Fruit fly (Drosophila melanogaster): ENCODE data around the gene CG3505.

The CG3505 gene

dm6 chr3R:14659354-14659804, 2.1 kb downstream of the CG3505 start, which contains the start of gene Hexim:
Hexim (plus strand) TSS chr3R:14659438.
- no peak for TF ChIP-seq pan (optimal IDR thresholded peaks at IDR 0.05)
- TF ChIP-seq usp (GFP tag; optimal IDR thresholded peaks at IDR 0.05) = no peak
- TF ChIP-seq EcR (GFP tag; optimal IDR thresholded peaks at IDR 0.05) = no peak
- no peak for TF ChIP-seq Dll (optimal IDR thresholded peaks at IDR 0.05)
- no peak for TF ChIP-seq CG8478 (optimal IDR thresholded peaks at IDR 0.05)
- TF ChIP-seq psq (optimal IDR thresholded peaks at IDR 0.05) = no peak

- no peak for TF ChIP-seq Dll (optimal IDR thresholded peaks at IDR 0.05)
- no peak for TF ChIP-seq CG8478 (optimal IDR thresholded peaks at IDR 0.05)
- TF ChIP-seq usp (GFP tag; optimal IDR thresholded peaks at IDR 0.05) = no peak
- TF ChIP-seq psq (optimal IDR thresholded peaks at IDR 0.05) = no peak
- no peak for TF ChIP-seq EcR (GFP tag; optimal IDR thresholded peaks at IDR 0.05)
- TF ChIP-seq pan (optimal IDR thresholded peaks at IDR 0.05) = no peak
Observed at dm6 chr3R:14662989-14663500, 5.8 kb downstream of the CG3505 start, which contains the start of the genes Rad17 and BigH1. Rad17 (minus strand) TSS chr3R:14663197. BigH1 (plus strand) TSS chr3R:14663450.

dm6 chr3R:14670840-14671239, 13.6 kb downstream of the CG3505 start:
- TF ChIP-seq psq (optimal IDR thresholded peaks at IDR 0.05) (no peak), usp (GFP tag; optimal IDR thresholded peaks at IDR 0.05) (no peak), Dll (optimal IDR thresholded peaks at IDR 0.05) (no peak), EcR (GFP tag; optimal IDR thresholded peaks at IDR 0.05) (no peak), CG8478 (optimal IDR thresholded peaks at IDR 0.05) (no peak), pan (optimal IDR thresholded peaks at IDR 0.05) (no peak)

dm6 chr3R:14672915-14673314, 15.7 kb downstream of the CG3505 start:
- no peak for TF ChIP-seq psq (optimal IDR thresholded peaks at IDR 0.05)
- no peak for TF ChIP-seq CG8478 (optimal IDR thresholded peaks at IDR 0.05)
- TF ChIP-seq EcR (GFP tag; optimal IDR thresholded peaks at IDR 0.05) = no peak
- TF ChIP-seq usp (GFP tag; optimal IDR thresholded peaks at IDR 0.05) = no peak
- TF ChIP-seq Dll (optimal IDR thresholded peaks at IDR 0.05) = no peak
- no peak for TF ChIP-seq pan (optimal IDR thresholded peaks at IDR 0.05)

dm6 chr3R:14674762-14675161, 17.5 kb downstream of the CG3505 start:
- no peak for TF ChIP-seq usp (GFP tag; optimal IDR thresholded peaks at IDR 0.05)
- no peak for TF ChIP-seq EcR (GFP tag; optimal IDR thresholded peaks at IDR 0.05)
- no peak for TF ChIP-seq Dll (optimal IDR thresholded peaks at IDR 0.05)
- no peak for TF ChIP-seq pan (optimal IDR thresholded peaks at IDR 0.05)
- no peak for TF ChIP-seq psq (optimal IDR thresholded peaks at IDR 0.05)
- TF ChIP-seq CG8478 (optimal IDR thresholded peaks at IDR 0.05) = no peak

- TF ChIP-seq CG8478 (optimal IDR thresholded peaks at IDR 0.05) (no peak), Dll (optimal IDR thresholded peaks at IDR 0.05) (no peak), EcR (GFP tag; optimal IDR thresholded peaks at IDR 0.05) (no peak), psq (optimal IDR thresholded peaks at IDR 0.05) (no peak), pan (optimal IDR thresholded peaks at IDR 0.05) (no peak), usp (GFP tag; optimal IDR thresholded peaks at IDR 0.05) (no peak)
Observed at dm6 chr3R:14677065-14677464, 19.8 kb downstream of the CG3505 start.

- TF ChIP-seq pan (optimal IDR thresholded peaks at IDR 0.05) = no peak
- TF ChIP-seq CG8478 (optimal IDR thresholded peaks at IDR 0.05) = no peak
- TF ChIP-seq usp (GFP tag; optimal IDR thresholded peaks at IDR 0.05) = no peak
- no peak for TF ChIP-seq psq (optimal IDR thresholded peaks at IDR 0.05)
- no peak for TF ChIP-seq EcR (GFP tag; optimal IDR thresholded peaks at IDR 0.05)
- no peak for TF ChIP-seq Dll (optimal IDR thresholded peaks at IDR 0.05)
Observed at dm6 chr3R:14677814-14678213, 20.6 kb downstream of the CG3505 start.

dm6 chr3R:14679381-14680111, 22.3 kb downstream of the CG3505 start:
- TF ChIP-seq CG8478 (optimal IDR thresholded peaks at IDR 0.05) (no peak), Dll (optimal IDR thresholded peaks at IDR 0.05) (no peak), pan (optimal IDR thresholded peaks at IDR 0.05) (no peak), psq (optimal IDR thresholded peaks at IDR 0.05) (no peak), usp (GFP tag; optimal IDR thresholded peaks at IDR 0.05) (no peak), EcR (GFP tag; optimal IDR thresholded peaks at IDR 0.05) (no peak)

dm6 chr3R:14680112-14680665, 22.9 kb downstream of the CG3505 start:
- TF ChIP-seq pan (optimal IDR thresholded peaks at IDR 0.05) = no peak
- TF ChIP-seq Dll (optimal IDR thresholded peaks at IDR 0.05) = no peak
- TF ChIP-seq EcR (GFP tag; optimal IDR thresholded peaks at IDR 0.05) = no peak
- no peak for TF ChIP-seq CG8478 (optimal IDR thresholded peaks at IDR 0.05)
- no peak for TF ChIP-seq usp (GFP tag; optimal IDR thresholded peaks at IDR 0.05)
- TF ChIP-seq psq (optimal IDR thresholded peaks at IDR 0.05) = no peak

dm6 chr3R:14683928-14684327, 26.7 kb downstream of the CG3505 start:
- TF ChIP-seq usp (GFP tag; optimal IDR thresholded peaks at IDR 0.05) = no peak
- no peak for TF ChIP-seq CG8478 (optimal IDR thresholded peaks at IDR 0.05)
- no peak for TF ChIP-seq psq (optimal IDR thresholded peaks at IDR 0.05)
- no peak for TF ChIP-seq EcR (GFP tag; optimal IDR thresholded peaks at IDR 0.05)
- TF ChIP-seq Dll (optimal IDR thresholded peaks at IDR 0.05) = no peak
- TF ChIP-seq pan (optimal IDR thresholded peaks at IDR 0.05) = no peak

- TF ChIP-seq pan (optimal IDR thresholded peaks at IDR 0.05) (no peak), psq (optimal IDR thresholded peaks at IDR 0.05) (no peak), usp (GFP tag; optimal IDR thresholded peaks at IDR 0.05) (no peak), EcR (GFP tag; optimal IDR thresholded peaks at IDR 0.05) (no peak), CG8478 (optimal IDR thresholded peaks at IDR 0.05) (no peak), Dll (optimal IDR thresholded peaks at IDR 0.05) (no peak)
Observed at dm6 chr3R:14687296-14687695, 30.0 kb downstream of the CG3505 start.

- TF ChIP-seq pan (optimal IDR thresholded peaks at IDR 0.05) (no peak), EcR (GFP tag; optimal IDR thresholded peaks at IDR 0.05) (peak in 1 of 2 experiments; percentile 9)
Observed at dm6 chr3R:14690065-14690464, 32.8 kb downstream of the CG3505 start.
